Worm (Caenorhabditis elegans) whole organism, late embryonic: ENCODE measurements around the gene B0303.16.

Experiments used
- C08G9.2 ChIP-seq: sonication (generic microtip); optimal IDR thresholded peaks from 2 replicates; lab custom pipeline; 2016; ENCODE audit warnings: mild to moderate bottlenecking, missing genetic modification characterization, moderate library complexity, missing compliant biosample characterization
- C38D4.7 ChIP-seq: fragments of 200-800 bp; sonication (Bioruptor generic); optimal IDR thresholded peaks from 2 replicates; lab custom pipeline; 2018; ENCODE audit warnings: mild to moderate bottlenecking, missing genetic modification characterization, moderate library complexity, missing compliant biosample characterization
- K02D7.2 ChIP-seq: sonication (generic microtip); optimal IDR thresholded peaks from 2 replicates; lab custom pipeline; 2017; ENCODE audit warnings: mild to moderate bottlenecking, missing genetic modification characterization, missing compliant biosample characterization
- K09A11.1 ChIP-seq: sonication (generic microtip); optimal IDR thresholded peaks from 2 replicates; lab custom pipeline; 2017; ENCODE audit warnings: antibody characterized with exemption, mild to moderate bottlenecking, missing genetic modification characterization, missing compliant biosample characterization; ENCODE audit not compliant: insufficient read depth
- Y22D7AL.16 ChIP-seq: sonication (generic microtip); optimal IDR thresholded peaks from 2 replicates; lab custom pipeline; 2016; ENCODE audit warnings: missing genetic modification characterization, missing compliant biosample characterization
- ahr-1 ChIP-seq: sonication (generic microtip); optimal IDR thresholded peaks from 2 replicates; lab custom pipeline; 2016; ENCODE audit warnings: missing genetic modification characterization, missing compliant biosample characterization
- ama-1 ChIP-seq: fragments of 150-350 bp; optimal IDR thresholded peaks from 2 replicates; lab custom pipeline; 2014
- ceh-14 ChIP-seq: sonication (generic microtip); optimal IDR thresholded peaks from 2 replicates; lab custom pipeline; 2016; ENCODE audit warnings: missing genotype, missing genetic modification characterization, missing compliant biosample characterization
- ceh-19 ChIP-seq: fragments of 200-800 bp; sonication (Bioruptor generic); optimal IDR thresholded peaks from 2 replicates; lab custom pipeline; 2018; ENCODE audit warnings: mild to moderate bottlenecking, missing genetic modification characterization, missing compliant biosample characterization
- ceh-2 ChIP-seq: sonication (generic microtip); optimal IDR thresholded peaks from 2 replicates; lab custom pipeline; 2016; ENCODE audit warnings: missing genotype, missing genetic modification characterization, missing compliant biosample characterization
- ceh-22 ChIP-seq: sonication (generic microtip); optimal IDR thresholded peaks from 2 replicates; lab custom pipeline; 2017; ENCODE audit warnings: missing biosample characterization, missing genetic modification characterization
- ceh-24 ChIP-seq: sonication (generic microtip); optimal IDR thresholded peaks from 2 replicates; lab custom pipeline; 2016; ENCODE audit warnings: mild to moderate bottlenecking, missing genetic modification characterization, missing compliant biosample characterization
- ceh-30 ChIP-seq: fragments of 150-350 bp; optimal IDR thresholded peaks from 2 replicates; lab custom pipeline; 2014; ENCODE audit warnings: missing biosample characterization, missing genetic modification characterization
- ceh-34 ChIP-seq: sonication (generic microtip); optimal IDR thresholded peaks from 2 replicates; lab custom pipeline; 2016; ENCODE audit warnings: mild to moderate bottlenecking, missing genetic modification characterization, missing compliant biosample characterization
- ceh-45 ChIP-seq: fragments of 200-800 bp; sonication (Bioruptor generic); IDR thresholded peaks from 2 replicates; pipeline ENCODE4 v1.3.6; 2022; ENCODE audit warnings: missing genetic modification reagents, missing genetic modification characterization, missing compliant biosample characterization
- ceh-6 ChIP-seq: fragments of 200-800 bp; sonication (Bioruptor generic); optimal IDR thresholded peaks from 2 replicates; lab custom pipeline; 2018; ENCODE audit warnings: mild to moderate bottlenecking, missing genetic modification characterization, missing compliant biosample characterization
- che-1 ChIP-seq: sonication (generic microtip); optimal IDR thresholded peaks from 2 replicates; lab custom pipeline; 2016; ENCODE audit warnings: mild to moderate bottlenecking, missing genetic modification characterization, missing compliant biosample characterization
- dve-1 ChIP-seq: sonication (generic microtip); optimal IDR thresholded peaks from 2 replicates; lab custom pipeline; 2017; ENCODE audit warnings: antibody characterized with exemption, mild to moderate bottlenecking, missing genetic modification characterization, missing compliant biosample characterization
- elt-2 ChIP-seq: sonication (generic microtip); optimal IDR thresholded peaks from 2 replicates; lab custom pipeline; 2016; ENCODE audit warnings: missing genetic modification reagents, missing genetic modification characterization, missing compliant biosample characterization
- elt-4 ChIP-seq: sonication (generic microtip); optimal IDR thresholded peaks from 2 replicates; lab custom pipeline; 2016; ENCODE audit warnings: missing genetic modification characterization, missing compliant biosample characterization
- ets-4 ChIP-seq: sonication (generic microtip); optimal IDR thresholded peaks from 2 replicates; lab custom pipeline; 2016; ENCODE audit warnings: missing genetic modification characterization, missing compliant biosample characterization
- eyg-1 ChIP-seq: sonication (generic microtip); optimal IDR thresholded peaks from 2 replicates; lab custom pipeline; 2016; ENCODE audit warnings: missing genotype, missing genetic modification characterization, missing compliant biosample characterization
- fax-1 ChIP-seq: sonication (generic microtip); optimal IDR thresholded peaks from 2 replicates; lab custom pipeline; 2016; ENCODE audit warnings: missing genotype, missing genetic modification characterization, missing compliant biosample characterization
- fkh-10 ChIP-seq: fragments of 150-350 bp; optimal IDR thresholded peaks from 2 replicates; lab custom pipeline; 2014; ENCODE audit warnings: missing biosample characterization, missing genetic modification reagents, missing genetic modification characterization
- fkh-6 ChIP-seq: sonication (generic microtip); optimal IDR thresholded peaks from 2 replicates; lab custom pipeline; 2016; ENCODE audit warnings: missing genetic modification characterization, missing compliant biosample characterization
- gmeb-2 ChIP-seq: sonication (generic microtip); optimal IDR thresholded peaks from 2 replicates; lab custom pipeline; 2016; ENCODE audit warnings: missing genetic modification characterization, inconsistent platforms, missing compliant biosample characterization
- hlh-30 ChIP-seq: sonication (generic microtip); optimal IDR thresholded peaks from 2 replicates; lab custom pipeline; 2017; ENCODE audit warnings: antibody characterized with exemption, missing genetic modification characterization, missing compliant biosample characterization; ENCODE audit not compliant: insufficient read depth
- lim-6 ChIP-seq: sonication (generic microtip); optimal IDR thresholded peaks from 2 replicates; lab custom pipeline; 2016; ENCODE audit warnings: missing genetic modification characterization, missing compliant biosample characterization
- lin-11 ChIP-seq: fragments of 200-800 bp; sonication (Bioruptor generic); optimal IDR thresholded peaks from 2 replicates; lab custom pipeline; 2018; ENCODE audit warnings: mild to moderate bottlenecking, missing genetic modification characterization, missing compliant biosample characterization
- nfya-1 ChIP-seq: sonication (generic microtip); optimal IDR thresholded peaks from 2 replicates; lab custom pipeline; 2017; ENCODE audit warnings: missing genetic modification characterization, mild to moderate bottlenecking, missing compliant biosample characterization, antibody characterized with exemption, moderate library complexity
- nhr-11 ChIP-seq: fragments of 150-350 bp; optimal IDR thresholded peaks from 2 replicates; lab custom pipeline; 2014; ENCODE audit warnings: missing biosample characterization, missing genetic modification characterization
- odd-2 ChIP-seq: sonication (generic microtip); optimal IDR thresholded peaks from 2 replicates; lab custom pipeline; 2017; ENCODE audit warnings: antibody characterized with exemption, mild to moderate bottlenecking, missing genetic modification characterization, missing compliant biosample characterization
- pax-1 ChIP-seq: fragments of 150-350 bp; optimal IDR thresholded peaks from 2 replicates; lab custom pipeline; 2014; ENCODE audit warnings: missing biosample characterization, missing genetic modification characterization
- pha-4 ChIP-seq: fragments of 150-350 bp; optimal IDR thresholded peaks from 2 replicates; lab custom pipeline; 2018; ENCODE audit warnings: missing biosample characterization, missing genetic modification reagents, missing genetic modification characterization
- pros-1 ChIP-seq: fragments of 150-350 bp; optimal IDR thresholded peaks from 2 replicates; lab custom pipeline; 2014; ENCODE audit warnings: missing biosample characterization, missing genetic modification reagents, missing genetic modification characterization
- rnt-1 ChIP-seq: sonication (generic microtip); optimal IDR thresholded peaks from 2 replicates; lab custom pipeline; 2016; ENCODE audit warnings: missing genetic modification characterization, missing compliant biosample characterization
- sdc-2 ChIP-seq: sonication (generic microtip); optimal IDR thresholded peaks from 2 replicates; lab custom pipeline; 2016; ENCODE audit warnings: missing genotype, missing genetic modification characterization, missing compliant biosample characterization
- sox-4 ChIP-seq: sonication (generic microtip); optimal IDR thresholded peaks from 2 replicates; lab custom pipeline; 2017; ENCODE audit warnings: mild to moderate bottlenecking, missing genetic modification characterization, inconsistent platforms, missing compliant biosample characterization
- syd-9 ChIP-seq: sonication (generic microtip); optimal IDR thresholded peaks from 2 replicates; lab custom pipeline; 2016; ENCODE audit warnings: mild to moderate bottlenecking, missing genetic modification characterization, moderate library complexity, missing compliant biosample characterization
- tbx-2 ChIP-seq: sonication (generic microtip); optimal IDR thresholded peaks from 2 replicates; lab custom pipeline; 2016; ENCODE audit warnings: missing genetic modification characterization, missing compliant biosample characterization
- tbx-7 ChIP-seq: sonication (generic microtip); optimal IDR thresholded peaks from 2 replicates; lab custom pipeline; 2016; ENCODE audit warnings: missing genotype, missing genetic modification characterization, missing compliant biosample characterization
- ttx-3 ChIP-seq: sonication (generic microtip); optimal IDR thresholded peaks from 2 replicates; lab custom pipeline; 2016; ENCODE audit warnings: missing genetic modification reagents, missing genetic modification characterization, missing compliant biosample characterization
- unc-3 ChIP-seq, 2 experiments: fragments of 200-800 bp in 1 of 2; sonication (Bioruptor generic) in 1 of 2; sonication (generic microtip) in 1 of 2; conservative IDR thresholded peaks in 1 of 2; optimal IDR thresholded peaks in 1 of 2; 2 replicates each; pipeline versions ENCODE4 v1.3.6 to Lab custom; 2016 to 2022; ENCODE audit warnings: missing compliant biosample characterization in 2 of 2, missing genetic modification characterization in 2 of 2, missing genetic modification reagents in 1 of 2
- unc-42 ChIP-seq: sonication (generic microtip); optimal IDR thresholded peaks from 2 replicates; lab custom pipeline; 2016; ENCODE audit warnings: missing genotype, missing genetic modification characterization, missing compliant biosample characterization
- unc-55 ChIP-seq: sonication (generic microtip); optimal IDR thresholded peaks from 2 replicates; lab custom pipeline; 2017; ENCODE audit warnings: missing biosample characterization, missing genetic modification reagents, missing genetic modification characterization

B0303.16 gene

ce11 chrIII:8678371-8678770, 26.5 kb upstream of the B0303.16 start (continued):
- TF ChIP-seq ceh-19 (peak; percentile 95), hlh-30 (tag; lab: Kevin White, UChicago) (peak; percentile 80), C08G9.2 (tag; lab: Kevin White, UChicago) (peak; percentile 90), K09A11.1 (tag; lab: Kevin White, UChicago) (peak; percentile 91), ceh-45 (GFP tag; lab: Robert Waterston, UW) (peak; percentile 91), odd-2 (tag; lab: Kevin White, UChicago) (peak; percentile 86), eyg-1 (tag; lab: Kevin White, UChicago) (peak; percentile 97), ceh-14 (tag; lab: Kevin White, UChicago) (peak; percentile 92), nhr-11 (tag; lab: Kevin White, UChicago) (no peak), ceh-30 (tag; lab: Kevin White, UChicago) (peak; percentile 16), lin-11 (tag; lab: Kevin White, UChicago) (peak; percentile 92), Y22D7AL.16 (peak; percentile 90), unc-42 (tag; lab: Kevin White, UChicago) (peak; percentile 69), unc-55 (GFP tag; lab: Kevin White, UChicago) (peak; percentile 15), ceh-34 (tag; lab: Kevin White, UChicago) (peak; percentile 97), dve-1 (tag; lab: Kevin White, UChicago) (peak; percentile 87), C38D4.7 (GFP tag; lab: Kevin White, UChicago) (peak; percentile 91), elt-2 (tag; lab: Kevin White, UChicago) (peak; percentile 96), fkh-10 (peak; percentile 42), K02D7.2 (peak; percentile 93), che-1 (peak; percentile 94), ets-4 (tag; lab: Kevin White, UChicago) (peak; percentile 26), tbx-7 (peak; percentile 62), ceh-6 (GFP tag; lab: Kevin White, UChicago) (peak; percentile 95), unc-3 (GFP tag; conservative IDR thresholded peaks at IDR 0.05; lab: Robert Waterston, UW) (peak; percentile 94), unc-3 (tag; optimal IDR thresholded peaks at IDR 0.05; lab: Kevin White, UChicago) (peak; percentile 89), syd-9 (tag; lab: Kevin White, UChicago) (peak; percentile 94), pax-1 (no peak), rnt-1 (tag; lab: Kevin White, UChicago) (peak; percentile 84), fkh-6 (tag; lab: Kevin White, UChicago) (peak; percentile 94), fax-1 (tag; lab: Kevin White, UChicago) (peak; percentile 89), sox-4 (tag; lab: Kevin White, UChicago) (peak; percentile 95), gmeb-2 (tag; lab: Kevin White, UChicago) (peak; percentile 95), ceh-22 (no peak), lim-6 (peak; percentile 85), ceh-24 (tag; lab: Kevin White, UChicago) (peak; percentile 81), pros-1 (tag; lab: Kevin White, UChicago) (peak; percentile 37), ahr-1 (tag; lab: Kevin White, UChicago) (peak; percentile 84), sdc-2 (tag; lab: Kevin White, UChicago) (peak; percentile 86), pha-4 (tag; lab: Kevin White, UChicago) (no peak), ceh-2 (tag; lab: Kevin White, UChicago) (peak; percentile 84), tbx-2 (peak; percentile 92), nfya-1 (tag; lab: Kevin White, UChicago) (peak; percentile 81), ttx-3 (tag; lab: Kevin White, UChicago) (peak; percentile 88), ama-1 (lab: Kevin White, UChicago) (no peak), elt-4 (tag; lab: Kevin White, UChicago) (peak; percentile 63)
